Fruit fly (Drosophila melanogaster) S2 (cell line): Measurements from ENCODE around the gene CG5376.

ENCODE experiments used
- CG8478 ChIP-seq: fragments of >200 bp; optimal IDR thresholded peaks from 2 replicates; lab custom pipeline; 2018
- CTCF ChIP-seq, 2 experiments: fragments of >200 bp; optimal IDR thresholded peaks; 2 replicates each; lab custom pipeline; 2018

DNA sequence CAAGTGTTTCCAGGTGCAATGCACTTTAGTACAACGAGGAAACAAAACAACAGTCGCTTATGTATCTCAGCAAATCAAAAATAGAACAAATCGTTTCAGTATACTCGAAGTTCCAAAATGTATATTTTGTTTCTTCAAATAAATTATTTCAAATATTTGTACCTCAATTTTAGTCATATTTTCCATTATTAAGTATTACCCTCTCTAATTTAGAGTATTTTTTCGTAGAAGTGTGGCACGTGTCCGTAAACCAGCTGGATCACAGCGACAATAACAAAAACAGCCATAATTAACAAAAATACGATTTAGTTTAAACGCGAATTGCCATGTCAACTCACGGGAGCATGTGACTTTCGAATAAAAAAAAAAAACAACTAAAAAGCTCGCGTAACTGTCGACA is 30.0 kb upstream of the CG5376 start:
- TF ChIP-seq CG8478 (lab: Kevin White, UChicago), result no peak
- TF ChIP-seq CTCF (optimal IDR thresholded peaks at IDR 0.05; lab: Kevin White, UChicago), result no peak
